Worm (Caenorhabditis elegans): ENCODE data around the gene slc-25A21.

- TF ChIP-seq cog-1 (tag; optimal IDR thresholded peaks at IDR 0.05): no peak
- no peak for TF ChIP-seq klf-2 (GFP tag; conservative IDR thresholded peaks at IDR 0.05)
- TF ChIP-seq flt-1 (GFP tag; IDR thresholded peaks at IDR 0.05): no peak
Observed at ce11 chrX:16151302-16151701, 38.4 kb upstream of the slc-25A21 start.

All from whole organism, midembryonic.